Fruit fly (Drosophila melanogaster): Measurements from ENCODE around the gene Pex19.

Pex19 gene

DNA sequence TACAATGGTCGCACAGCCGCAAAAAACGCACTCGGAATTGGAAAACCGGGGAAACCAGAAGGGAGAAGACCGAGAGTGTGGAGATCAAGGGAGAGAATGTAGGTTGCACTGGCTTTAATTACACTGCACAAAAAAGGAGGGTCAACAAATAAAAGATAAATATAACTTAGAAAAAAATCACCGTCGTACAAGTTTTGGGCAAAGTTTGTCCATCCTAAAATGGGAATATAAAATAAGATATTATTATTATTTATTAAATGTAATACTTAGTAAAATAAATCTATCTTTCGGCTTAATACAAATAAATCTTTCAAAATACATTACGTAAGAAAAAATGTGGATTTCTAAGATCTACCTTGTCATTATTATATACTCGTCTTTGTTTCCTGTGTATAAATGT is 24.2 kb downstream of the Pex19 start (continued):
- TF ChIP-seq fu2 (GFP tag; optimal IDR thresholded peaks at IDR 0.05), result no peak
- TF ChIP-seq CG16815 (GFP tag; optimal IDR thresholded peaks at IDR 0.05), result no peak
- TF ChIP-seq Poxn (GFP tag; IDR thresholded peaks at IDR 0.05), result no peak
- TF ChIP-seq NC2β (GFP tag; optimal IDR thresholded peaks at IDR 0.05), result no peak
- TF ChIP-seq CG12391 (tag; optimal IDR thresholded peaks at IDR 0.05), result no peak
- TF ChIP-seq CG17361 (GFP tag; IDR thresholded peaks at IDR 0.05), result peak; percentile 36; the same call in 1 of the 3 replicates
- no peak for TF ChIP-seq CG10366 (GFP tag; IDR thresholded peaks at IDR 0.05)
- no peak for TF ChIP-seq CG17912 (GFP tag; optimal IDR thresholded peaks at IDR 0.05)
- TF ChIP-seq Bgb (GFP tag; IDR thresholded peaks at IDR 0.05; ENCODE audit: partially characterized antibody), result no peak
- no peak for TF ChIP-seq Mes4 (GFP tag; optimal IDR thresholded peaks at IDR 0.05)
- no peak for TF ChIP-seq gsb (GFP tag; IDR thresholded peaks at IDR 0.05)
- peak; percentile 8 for TF ChIP-seq dmrt11E (tag; optimal IDR thresholded peaks at IDR 0.05)
- no peak for TF ChIP-seq ash1 (GFP tag; optimal IDR thresholded peaks at IDR 0.05)
- TF ChIP-seq zen (tag; optimal IDR thresholded peaks at IDR 0.05), result no peak
- no peak for TF ChIP-seq crp (GFP tag; optimal IDR thresholded peaks at IDR 0.05)
- no peak for TF ChIP-seq CG1603 (tag; optimal IDR thresholded peaks at IDR 0.05)
- TF ChIP-seq pfk (GFP tag; optimal IDR thresholded peaks at IDR 0.05), result no peak
- TF ChIP-seq gem (tag; optimal IDR thresholded peaks at IDR 0.05), result peak; percentile 29
- no peak for TF ChIP-seq chn (GFP tag; optimal IDR thresholded peaks at IDR 0.05)
- TF ChIP-seq CG31441 (GFP tag; IDR thresholded peaks at IDR 0.05), result 0 out of 2 replicates have a peak, but pooled peaks have one; percentile 31
- TF ChIP-seq CG8388 (GFP tag; optimal IDR thresholded peaks at IDR 0.05), result peak; percentile 0
- peak; percentile 0 for TF ChIP-seq Abd-B (GFP tag; optimal IDR thresholded peaks at IDR 0.05)
- TF ChIP-seq nerfin-2 (GFP tag; IDR thresholded peaks at IDR 0.05; ENCODE audit: partially characterized antibody), result no peak
- TF ChIP-seq Blimp-1 (GFP tag; optimal IDR thresholded peaks at IDR 0.05), result peak; percentile 37
- TF ChIP-seq hb (GFP tag; IDR thresholded peaks at IDR 0.05; ENCODE audit: partially characterized antibody), result no peak
- no peak for TF ChIP-seq amos (GFP tag; IDR thresholded peaks at IDR 0.05; ENCODE audit: partially characterized antibody)
- peak; percentile 56 for TF ChIP-seq CG10979 (tag; optimal IDR thresholded peaks at IDR 0.05)
- TF ChIP-seq CG18262 (tag; optimal IDR thresholded peaks at IDR 0.05), result peak; percentile 58
- peak; percentile 21 for TF ChIP-seq nmo (GFP tag; optimal IDR thresholded peaks at IDR 0.05)
- TF ChIP-seq Lim3 (GFP tag; IDR thresholded peaks at IDR 0.05), result no peak
- TF ChIP-seq Trl (optimal IDR thresholded peaks at IDR 0.05), result no peak
- no peak for TF ChIP-seq Trl (GFP tag; optimal IDR thresholded peaks at IDR 0.05)
- no peak for TF ChIP-seq Sry-β (GFP tag; optimal IDR thresholded peaks at IDR 0.05)
- TF ChIP-seq CG12104 (GFP tag; optimal IDR thresholded peaks at IDR 0.05), result no peak
- TF ChIP-seq cg (GFP tag; optimal IDR thresholded peaks at IDR 0.05), result no peak
- no peak for TF ChIP-seq disco-r (GFP tag; optimal IDR thresholded peaks at IDR 0.05)
- TF ChIP-seq Antp (GFP tag; optimal IDR thresholded peaks at IDR 0.05), result no peak
- TF ChIP-seq trem (tag; optimal IDR thresholded peaks at IDR 0.05), result peak; percentile 2
- TF ChIP-seq hbn (GFP tag; IDR thresholded peaks at IDR 0.05; ENCODE audit: partially characterized antibody), result no peak
- peak in 1 of 3 experiments; percentile 31 for TF ChIP-seq lola (GFP tag; optimal IDR thresholded peaks at IDR 0.05)

DNA sequence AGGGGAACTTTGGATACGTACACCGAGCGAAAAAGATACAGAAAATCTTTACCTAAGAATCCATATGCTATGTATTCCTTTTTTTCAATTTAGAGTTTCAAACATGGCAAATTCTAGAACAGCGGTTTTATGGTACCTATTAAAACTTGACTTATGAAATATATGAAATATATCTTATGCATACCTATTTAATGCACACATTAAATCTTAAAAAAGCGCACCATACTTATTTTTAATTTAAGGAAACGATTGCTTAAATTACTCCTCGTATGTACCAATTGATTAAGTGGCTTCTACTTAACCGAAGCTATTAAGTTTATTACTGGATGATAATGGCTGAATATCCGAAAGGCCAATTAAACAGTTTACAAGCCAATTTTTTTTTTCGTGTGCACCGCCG is 28.4 kb downstream of the Pex19 start:
- TF ChIP-seq CG11504 (tag; optimal IDR thresholded peaks at IDR 0.05), result peak; percentile 49
- TF ChIP-seq CG17361 (GFP tag; IDR thresholded peaks at IDR 0.05), result 0 out of 3 replicates have a peak, but pooled peaks have one; percentile 42
- TF ChIP-seq CG5180 (GFP tag; optimal IDR thresholded peaks at IDR 0.05), result peak; percentile 79
- no peak for TF ChIP-seq Atf3 (GFP tag; optimal IDR thresholded peaks at IDR 0.05)
- TF ChIP-seq CG5245 (GFP tag; optimal IDR thresholded peaks at IDR 0.05), result no peak
- TF ChIP-seq sens (GFP tag), result peak; percentile 85
- peak; percentile 7 for TF ChIP-seq CG4424 (GFP tag; optimal IDR thresholded peaks at IDR 0.05)
- no peak for TF ChIP-seq repo (GFP tag; optimal IDR thresholded peaks at IDR 0.05)
- TF ChIP-seq lola (GFP tag; optimal IDR thresholded peaks at IDR 0.05), result peak in 1 of 3 experiments; percentile 17
- peak; percentile 6 for TF ChIP-seq nmo (GFP tag; optimal IDR thresholded peaks at IDR 0.05)

Measured in whole organism, embryonic.